Worm (Caenorhabditis elegans): Measurements from ENCODE around the gene hot-3.

hot-3 gene

ce11 chrII:13888278-13888677, 43.6 kb downstream of the hot-3 start, which contains the start of gene mcd-1 (continued):
- TF ChIP-seq ccch-3 (GFP tag; optimal IDR thresholded peaks at IDR 0.05) (no peak), egl-44 (GFP tag; IDR thresholded peaks at IDR 0.05) (no peak), nhr-90 (tag; optimal IDR thresholded peaks at IDR 0.05) (no peak), lsl-1 (GFP tag; optimal IDR thresholded peaks at IDR 0.05) (peak; percentile 54), hsf-1 (GFP tag; IDR thresholded peaks at IDR 0.05) (no peak), F57C9.4 (tag; optimal IDR thresholded peaks at IDR 0.05) (no peak), K12H6.12 (tag; optimal IDR thresholded peaks at IDR 0.05) (no peak), lin-40 (tag; optimal IDR thresholded peaks at IDR 0.05) (peak; percentile 16), madf-3 (GFP tag; IDR thresholded peaks at IDR 0.05) (peak; percentile 98)

ce11 chrII:13886431-13886830, 45.4 kb downstream of the hot-3 start:
- no peak for TF ChIP-seq mxl-1 (tag; optimal IDR thresholded peaks at IDR 0.05)
- TF ChIP-seq snpc-1.1 (tag; optimal IDR thresholded peaks at IDR 0.05; ENCODE audit: insufficient read depth), result no peak
- no peak for TF ChIP-seq madf-3 (GFP tag; IDR thresholded peaks at IDR 0.05)
- TF ChIP-seq egrh-3 (GFP tag; IDR thresholded peaks at IDR 0.05), result peak; percentile 55; the same call in 1 of the 2 replicates
- peak; percentile 17 for TF ChIP-seq sptf-2 (GFP tag; optimal IDR thresholded peaks at IDR 0.05)
- peak; percentile 87 for TF ChIP-seq zfh-2 (GFP tag; conservative IDR thresholded peaks at IDR 0.05)
- TF ChIP-seq dpff-1 (tag; optimal IDR thresholded peaks at IDR 0.05), result no peak

ce11 chrII:13882405-13882804, 49.4 kb downstream of the hot-3 start, which contains the start of gene hda-10:
Gene hda-10, plus strand, starts transcription at chrII:13882705.
- TF ChIP-seq madf-6 (GFP tag; IDR thresholded peaks at IDR 0.05) (0 out of 2 replicates have a peak, but pooled peaks have one; percentile 6), lsy-27 (tag; optimal IDR thresholded peaks at IDR 0.05; ENCODE audit: borderline replicate concordance, insufficient read depth) (no peak), egrh-3 (GFP tag; IDR thresholded peaks at IDR 0.05) (no peak), chd-7 (tag; optimal IDR thresholded peaks at IDR 0.05) (no peak), ztf-22 (GFP tag; optimal IDR thresholded peaks at IDR 0.05) (no peak), ceh-79 (tag; optimal IDR thresholded peaks at IDR 0.05) (no peak)

Measured in whole organism, young adult.